Worm (Caenorhabditis elegans) whole organism, late embryonic: ENCODE results near the gene F35H10.2.
A peak's percentile ranks its signal among the peaks of the same experiment; 100 is the strongest.

Experiments
- C08G9.2 ChIP-seq: sonication (generic microtip); optimal IDR thresholded peaks from 2 replicates; lab custom pipeline; 2016; ENCODE audit warnings: mild to moderate bottlenecking, missing genetic modification characterization, moderate library complexity, missing compliant biosample characterization
- C38D4.7 ChIP-seq: fragments of 200-800 bp; sonication (Bioruptor generic); optimal IDR thresholded peaks from 2 replicates; lab custom pipeline; 2018; ENCODE audit warnings: mild to moderate bottlenecking, missing genetic modification characterization, moderate library complexity, missing compliant biosample characterization
- K02D7.2 ChIP-seq: sonication (generic microtip); optimal IDR thresholded peaks from 2 replicates; lab custom pipeline; 2017; ENCODE audit warnings: mild to moderate bottlenecking, missing genetic modification characterization, missing compliant biosample characterization
- T23F11.4 ChIP-seq: fragments of 200-800 bp; sonication (Bioruptor generic); optimal IDR thresholded peaks from 2 replicates; lab custom pipeline; 2018; ENCODE audit warnings: mild to moderate bottlenecking, missing genetic modification characterization, missing compliant biosample characterization
- ceh-18 ChIP-seq: sonication (generic microtip); optimal IDR thresholded peaks from 2 replicates; lab custom pipeline; 2016; ENCODE audit warnings: missing genetic modification characterization, missing compliant biosample characterization
- ceh-22 ChIP-seq: sonication (generic microtip); optimal IDR thresholded peaks from 2 replicates; lab custom pipeline; 2017; ENCODE audit warnings: missing biosample characterization, missing genetic modification characterization
- ceh-30 ChIP-seq: fragments of 150-350 bp; optimal IDR thresholded peaks from 2 replicates; lab custom pipeline; 2014; ENCODE audit warnings: missing biosample characterization, missing genetic modification characterization
- ceh-31 ChIP-seq: sonication (generic microtip); optimal IDR thresholded peaks from 2 replicates; lab custom pipeline; 2016; ENCODE audit warnings: missing genetic modification characterization, missing compliant biosample characterization
- ceh-45 ChIP-seq: fragments of 200-800 bp; sonication (Bioruptor generic); IDR thresholded peaks from 2 replicates; pipeline ENCODE4 v1.3.6; 2022; ENCODE audit warnings: missing genetic modification reagents, missing genetic modification characterization, missing compliant biosample characterization
- ceh-48 ChIP-seq: sonication (generic microtip); optimal IDR thresholded peaks from 2 replicates; lab custom pipeline; 2016; ENCODE audit warnings: missing genetic modification characterization, inconsistent platforms, missing compliant biosample characterization
- dmd-4 ChIP-seq: sonication (generic microtip); optimal IDR thresholded peaks from 2 replicates; lab custom pipeline; 2016; ENCODE audit warnings: borderline replicate concordance, missing genetic modification characterization, missing compliant biosample characterization
- dve-1 ChIP-seq: sonication (generic microtip); optimal IDR thresholded peaks from 2 replicates; lab custom pipeline; 2017; ENCODE audit warnings: antibody characterized with exemption, mild to moderate bottlenecking, missing genetic modification characterization, missing compliant biosample characterization
- elt-2 ChIP-seq: sonication (generic microtip); optimal IDR thresholded peaks from 2 replicates; lab custom pipeline; 2016; ENCODE audit warnings: missing genetic modification reagents, missing genetic modification characterization, missing compliant biosample characterization
- ets-4 ChIP-seq: sonication (generic microtip); optimal IDR thresholded peaks from 2 replicates; lab custom pipeline; 2016; ENCODE audit warnings: missing genetic modification characterization, missing compliant biosample characterization
- eyg-1 ChIP-seq: sonication (generic microtip); optimal IDR thresholded peaks from 2 replicates; lab custom pipeline; 2016; ENCODE audit warnings: missing genotype, missing genetic modification characterization, missing compliant biosample characterization
- fkh-10 ChIP-seq: fragments of 150-350 bp; optimal IDR thresholded peaks from 2 replicates; lab custom pipeline; 2014; ENCODE audit warnings: missing biosample characterization, missing genetic modification reagents, missing genetic modification characterization
- gmeb-2 ChIP-seq: sonication (generic microtip); optimal IDR thresholded peaks from 2 replicates; lab custom pipeline; 2016; ENCODE audit warnings: missing genetic modification characterization, inconsistent platforms, missing compliant biosample characterization
- hlh-8 ChIP-seq: sonication (generic microtip); optimal IDR thresholded peaks from 2 replicates; lab custom pipeline; 2016; ENCODE audit warnings: missing genotype, missing genetic modification characterization, missing compliant biosample characterization
- lim-6 ChIP-seq: sonication (generic microtip); optimal IDR thresholded peaks from 2 replicates; lab custom pipeline; 2016; ENCODE audit warnings: missing genetic modification characterization, missing compliant biosample characterization
- lin-11 ChIP-seq: fragments of 200-800 bp; sonication (Bioruptor generic); optimal IDR thresholded peaks from 2 replicates; lab custom pipeline; 2018; ENCODE audit warnings: mild to moderate bottlenecking, missing genetic modification characterization, missing compliant biosample characterization
- nfya-1 ChIP-seq: sonication (generic microtip); optimal IDR thresholded peaks from 2 replicates; lab custom pipeline; 2017; ENCODE audit warnings: missing genetic modification characterization, mild to moderate bottlenecking, missing compliant biosample characterization, antibody characterized with exemption, moderate library complexity
- odd-2 ChIP-seq: sonication (generic microtip); optimal IDR thresholded peaks from 2 replicates; lab custom pipeline; 2017; ENCODE audit warnings: antibody characterized with exemption, mild to moderate bottlenecking, missing genetic modification characterization, missing compliant biosample characterization
- pag-3 ChIP-seq: sonication (generic microtip); optimal IDR thresholded peaks from 2 replicates; lab custom pipeline; 2016; ENCODE audit warnings: missing compliant biosample characterization, missing genetic modification characterization, borderline replicate concordance
- pqm-1 ChIP-seq: sonication (generic microtip); optimal IDR thresholded peaks from 2 replicates; lab custom pipeline; 2016; ENCODE audit warnings: missing genetic modification characterization, missing compliant biosample characterization
- pros-1 ChIP-seq: fragments of 150-350 bp; optimal IDR thresholded peaks from 2 replicates; lab custom pipeline; 2014; ENCODE audit warnings: missing biosample characterization, missing genetic modification reagents, missing genetic modification characterization
- ref-2 ChIP-seq: sonication (generic microtip); optimal IDR thresholded peaks from 2 replicates; lab custom pipeline; 2016; ENCODE audit warnings: missing genetic modification characterization, missing compliant biosample characterization
- sdc-2 ChIP-seq: sonication (generic microtip); optimal IDR thresholded peaks from 2 replicates; lab custom pipeline; 2016; ENCODE audit warnings: missing genotype, missing genetic modification characterization, missing compliant biosample characterization
- syd-9 ChIP-seq: sonication (generic microtip); optimal IDR thresholded peaks from 2 replicates; lab custom pipeline; 2016; ENCODE audit warnings: mild to moderate bottlenecking, missing genetic modification characterization, moderate library complexity, missing compliant biosample characterization
- tbx-2 ChIP-seq: sonication (generic microtip); optimal IDR thresholded peaks from 2 replicates; lab custom pipeline; 2016; ENCODE audit warnings: missing genetic modification characterization, missing compliant biosample characterization
- tbx-7 ChIP-seq: sonication (generic microtip); optimal IDR thresholded peaks from 2 replicates; lab custom pipeline; 2016; ENCODE audit warnings: missing genotype, missing genetic modification characterization, missing compliant biosample characterization
- ttx-3 ChIP-seq: sonication (generic microtip); optimal IDR thresholded peaks from 2 replicates; lab custom pipeline; 2016; ENCODE audit warnings: missing genetic modification reagents, missing genetic modification characterization, missing compliant biosample characterization
- unc-42 ChIP-seq: sonication (generic microtip); optimal IDR thresholded peaks from 2 replicates; lab custom pipeline; 2016; ENCODE audit warnings: missing genotype, missing genetic modification characterization, missing compliant biosample characterization
- ztf-16 ChIP-seq: sonication (generic microtip); optimal IDR thresholded peaks from 2 replicates; lab custom pipeline; 2017; ENCODE audit warnings: missing genetic modification characterization, missing compliant biosample characterization

F35H10.2 gene

DNA sequence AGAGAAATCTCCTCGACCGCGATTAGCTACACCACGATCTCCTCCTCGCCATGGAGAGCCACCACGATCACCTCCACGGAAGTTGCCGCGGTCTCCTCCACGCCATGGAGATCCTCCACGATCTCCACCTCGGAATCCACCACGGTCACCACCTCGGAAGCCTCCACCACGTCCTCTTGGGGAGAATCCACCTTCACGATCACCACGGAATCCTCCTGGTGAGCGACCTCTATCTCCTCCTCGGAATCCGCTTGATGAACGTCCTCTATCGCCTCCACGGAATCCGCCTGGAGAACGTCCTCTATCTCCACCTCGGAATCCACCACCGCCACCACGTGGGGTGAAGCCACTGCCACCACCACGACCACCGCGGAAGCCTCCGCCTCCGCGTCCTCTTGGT, 39.9 kb upstream of the F35H10.2 start:
- TF ChIP-seq pqm-1 (tag; lab: Kevin White, UChicago), result no peak
- no peak for TF ChIP-seq ztf-16 (tag; lab: Kevin White, UChicago)
- TF ChIP-seq lin-11 (tag; lab: Kevin White, UChicago), result no peak
- TF ChIP-seq ceh-30 (tag; lab: Kevin White, UChicago), result no peak
- no peak for TF ChIP-seq elt-2

DNA sequence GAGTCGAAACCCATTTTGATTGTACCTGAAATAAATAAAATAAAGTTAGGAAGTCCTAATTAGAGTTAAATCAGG, 39.7 kb upstream of the F35H10.2 start, which contains the start of gene nucl-1:
Gene nucl-1, minus strand, starts transcription at position 26 of the 75 bp plus-strand sequence.
- TF ChIP-seq T23F11.4 (GFP tag; lab: Kevin White, UChicago) (no peak), hlh-8 (tag; lab: Kevin White, UChicago) (no peak), nfya-1 (no peak), gmeb-2 (tag; lab: Kevin White, UChicago) (no peak), C08G9.2 (tag; lab: Kevin White, UChicago) (no peak), pag-3 (no peak), K02D7.2 (tag; lab: Kevin White, UChicago) (no peak), lim-6 (tag; lab: Kevin White, UChicago) (no peak)

DNA sequence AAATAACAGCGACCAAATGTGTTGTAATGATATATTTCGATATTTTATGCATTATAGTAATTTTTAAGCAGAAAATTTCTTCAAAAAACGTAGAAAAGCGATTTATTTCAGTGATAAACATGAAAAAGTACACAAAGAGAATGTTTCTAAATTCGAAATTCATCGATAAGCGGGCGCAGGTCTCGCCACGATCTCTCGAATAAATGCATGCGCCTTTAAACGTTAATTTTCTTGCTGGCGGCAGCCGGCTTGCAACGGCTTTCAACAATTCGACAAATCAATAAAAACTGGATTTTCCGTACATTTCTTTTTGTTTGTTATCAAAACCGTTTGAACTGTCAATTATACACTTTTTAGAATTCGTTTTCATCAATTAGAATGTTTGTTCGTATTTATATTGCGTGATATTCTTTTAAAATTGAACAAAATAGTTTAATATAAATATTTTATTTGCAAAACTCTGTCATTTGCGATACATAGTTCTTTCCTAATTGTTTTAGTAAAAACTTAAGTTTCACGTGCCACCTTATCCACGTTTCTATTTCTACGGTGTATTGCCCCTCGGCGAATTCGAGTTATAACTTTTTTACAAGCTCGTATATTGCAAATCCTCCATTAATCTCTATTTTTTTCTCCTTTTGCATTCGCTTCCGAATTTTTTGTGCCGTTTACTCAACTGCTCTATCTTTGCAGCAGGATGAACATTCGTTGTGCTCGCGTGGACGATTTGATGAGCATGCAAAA, 39.3 kb upstream of the F35H10.2 start, which contains the start of gene daf-31:
Gene daf-31, plus strand, starts transcription at position 694 of the 744 bp plus-strand sequence.
- TF ChIP-seq ttx-3 (tag; lab: Kevin White, UChicago) (no peak), elt-2 (peak; percentile 41), ceh-31 (tag; lab: Kevin White, UChicago) (peak; percentile 50), dve-1 (tag; lab: Kevin White, UChicago) (peak; percentile 16), ceh-48 (peak; percentile 61), nfya-1 (peak; percentile 19), odd-2 (tag; lab: Kevin White, UChicago) (no peak), unc-42 (tag; lab: Kevin White, UChicago) (peak; percentile 63)

DNA sequence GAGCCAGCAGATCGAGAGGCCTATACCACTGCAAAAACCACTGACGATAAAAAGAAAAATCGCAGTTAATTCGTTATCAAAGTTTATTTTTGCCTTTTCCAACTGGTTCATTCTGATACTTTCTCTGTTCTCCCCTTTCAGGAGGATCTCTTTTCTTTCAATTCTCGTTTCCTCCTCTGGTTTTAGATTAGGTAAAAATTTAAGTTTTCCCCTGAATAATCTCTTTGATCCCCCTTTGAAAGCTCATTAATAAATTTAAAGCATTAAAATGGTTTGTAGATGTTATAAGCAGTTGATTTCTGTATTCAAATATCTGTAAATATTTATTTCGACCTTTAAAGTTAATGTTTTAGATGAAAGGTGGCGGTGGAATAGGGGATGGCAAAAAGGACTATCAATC, 37.8 kb upstream of the F35H10.2 start, which contains the start of gene K07H8.2:
Gene K07H8.2, plus strand, starts transcription at position 301 of the 400 bp plus-strand sequence.
- no peak for TF ChIP-seq sdc-2 (tag; lab: Kevin White, UChicago)
- TF ChIP-seq hlh-8 (tag; lab: Kevin White, UChicago), result no peak

DNA sequence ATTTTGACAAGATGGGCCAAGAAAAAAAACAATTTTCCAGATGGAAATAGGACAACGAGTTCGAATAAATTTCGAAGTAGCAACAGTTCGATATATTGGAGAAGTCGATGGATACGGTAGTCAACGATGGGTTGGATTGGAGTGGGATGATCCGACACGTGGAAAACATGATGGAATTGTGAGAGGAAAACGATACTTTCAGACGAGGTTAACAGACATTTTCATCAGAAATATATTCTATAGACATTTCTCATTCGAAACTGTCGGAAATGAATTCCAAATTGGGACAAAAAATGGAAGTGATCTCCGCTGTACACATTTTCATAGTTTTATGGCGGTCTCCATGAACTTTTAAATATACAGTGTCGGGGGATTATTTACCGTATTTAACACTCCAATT, 34.4 kb upstream of the F35H10.2 start, which contains the start of gene tbce-1:
Gene tbce-1, plus strand, starts transcription at position 41 of the 400 bp plus-strand sequence.
- TF ChIP-seq elt-2 (no peak), ets-4 (tag; lab: Kevin White, UChicago) (no peak), dve-1 (tag; lab: Kevin White, UChicago) (no peak), syd-9 (tag; lab: Kevin White, UChicago) (no peak), pros-1 (tag; lab: Kevin White, UChicago) (no peak), ceh-18 (tag; lab: Kevin White, UChicago) (no peak), fkh-10 (GFP tag; lab: Kevin White, UChicago) (no peak), ref-2 (no peak), eyg-1 (tag; lab: Kevin White, UChicago) (no peak), tbx-7 (tag; lab: Kevin White, UChicago) (no peak), gmeb-2 (tag; lab: Kevin White, UChicago) (no peak), T23F11.4 (GFP tag; lab: Kevin White, UChicago) (no peak), tbx-2 (tag; lab: Kevin White, UChicago) (no peak), ceh-45 (no peak), ceh-22 (tag; lab: Kevin White, UChicago) (no peak), C38D4.7 (GFP tag; lab: Kevin White, UChicago) (no peak), lim-6 (tag; lab: Kevin White, UChicago) (no peak), dmd-4 (tag; lab: Kevin White, UChicago) (no peak)
